Worm (Caenorhabditis elegans) whole organism, L1 larva: Measurements from ENCODE around the gene ZK616.3.

Source experiments
- C34B4.2 ChIP-seq: sonication (generic microtip); optimal IDR thresholded peaks from 2 replicates; lab custom pipeline; 2017; ENCODE audit warnings: mild to moderate bottlenecking, missing genetic modification characterization, missing compliant biosample characterization
- F16B12.6 ChIP-seq: fragments of 150-350 bp; optimal IDR thresholded peaks from 2 replicates; lab custom pipeline; 2014; ENCODE audit warnings: missing biosample characterization, missing genetic modification characterization
- Y116A8C.19 ChIP-seq: sonication (generic microtip); optimal IDR thresholded peaks from 2 replicates; lab custom pipeline; 2016; ENCODE audit warnings: missing compliant biosample characterization, missing genetic modification characterization, borderline replicate concordance
- aha-1 ChIP-seq: fragments of 150-350 bp; optimal IDR thresholded peaks from 2 replicates; lab custom pipeline; 2014; ENCODE audit warnings: missing biosample characterization, missing genetic modification characterization
- ceh-82 ChIP-seq, 3 experiments: fragments of 150-350 bp in 1 of 3; sonication (generic microtip) in 2 of 3; optimal IDR thresholded peaks; 2 replicates each; lab custom pipeline; 2014 to 2017; ENCODE audit warnings: missing biosample characterization in 3 of 3, missing genetic modification characterization in 3 of 3
- ceh-90 ChIP-seq: sonication (generic microtip); optimal IDR thresholded peaks from 2 replicates; lab custom pipeline; 2016; ENCODE audit warnings: missing genetic modification characterization, missing compliant biosample characterization
- ces-1 ChIP-seq: fragments of 150-350 bp; optimal IDR thresholded peaks from 2 replicates; lab custom pipeline; 2014; ENCODE audit warnings: missing biosample characterization, missing genetic modification reagents, missing genetic modification characterization
- dpl-1 ChIP-seq, 3 experiments: fragments of 150-350 bp in 2 of 3; sonication (generic microtip) in 1 of 3; optimal IDR thresholded peaks; 2 replicates each; lab custom pipeline; 2014 to 2017; ENCODE audit warnings: missing biosample characterization in 3 of 3, missing genetic modification characterization in 3 of 3, missing genetic modification reagents in 3 of 3
- efl-1 ChIP-seq, 4 experiments: fragments of 150-350 bp; optimal IDR thresholded peaks in 3 of 4; peaks in 1 of 4; 1 replicate in 1 of 4; 2 replicates in 3 of 4; lab custom pipeline; 2014; ENCODE audit warnings: missing biosample characterization in 2 of 4, missing genetic modification characterization in 2 of 4, missing genetic modification reagents in 2 of 4
- egl-27 ChIP-seq, 2 experiments: fragments of 150-350 bp in 1 of 2; sonication (generic microtip); optimal IDR thresholded peaks; 3 replicates each; lab custom pipeline; 2017 to 2018; ENCODE audit warnings: missing biosample characterization in 2 of 2, missing genetic modification characterization in 2 of 2, missing genetic modification reagents in 2 of 2
- fkh-4 ChIP-seq: sonication (generic microtip); optimal IDR thresholded peaks from 2 replicates; lab custom pipeline; 2016; ENCODE audit warnings: missing compliant biosample characterization, missing genetic modification characterization, borderline replicate concordance
- fkh-8 ChIP-seq: sonication (generic microtip); optimal IDR thresholded peaks from 2 replicates; lab custom pipeline; 2016; ENCODE audit warnings: mild to moderate bottlenecking, missing genetic modification characterization, missing compliant biosample characterization
- hlh-17 ChIP-seq: fragments of 200-800 bp; sonication (Bioruptor generic); optimal IDR thresholded peaks from 2 replicates; lab custom pipeline; 2018; ENCODE audit warnings: missing genetic modification characterization, mild to moderate bottlenecking, missing compliant biosample characterization, moderate library complexity, borderline replicate concordance
- hlh-4 ChIP-seq: sonication (generic microtip); optimal IDR thresholded peaks from 2 replicates; lab custom pipeline; 2016; ENCODE audit warnings: mild to moderate bottlenecking, missing genetic modification characterization, missing compliant biosample characterization
- hpl-2 ChIP-seq: fragments of 150-350 bp; optimal IDR thresholded peaks from 2 replicates; lab custom pipeline; 2014; ENCODE audit warnings: missing biosample characterization, missing genetic modification reagents, missing genetic modification characterization
- isw-1 ChIP-seq: fragments of 200-800 bp; sonication (Bioruptor generic); IDR thresholded peaks from 2 replicates; pipeline ENCODE4 v1.3.6; 2022; ENCODE audit warnings: missing genetic modification characterization, missing compliant biosample characterization
- jun-1 ChIP-seq: fragments of 150-350 bp; optimal IDR thresholded peaks from 2 replicates; lab custom pipeline; 2014; ENCODE audit warnings: missing biosample characterization, missing genetic modification reagents, missing genetic modification characterization
- lin-13 ChIP-seq: fragments of 150-350 bp; optimal IDR thresholded peaks from 2 replicates; lab custom pipeline; 2014; ENCODE audit warnings: missing biosample characterization, missing genetic modification reagents, missing genetic modification characterization
- lin-15B ChIP-seq: fragments of 150-350 bp; sonication (generic microtip); optimal IDR thresholded peaks from 3 replicates; lab custom pipeline; 2014; ENCODE audit warnings: missing biosample characterization, missing genetic modification characterization
- lin-35 ChIP-seq, 2 experiments: fragments of 150-350 bp; optimal IDR thresholded peaks; 2 replicates each; lab custom pipeline; 2014; ENCODE audit warnings: missing biosample characterization in 2 of 2, missing genetic modification characterization in 2 of 2, missing genetic modification reagents in 2 of 2
- lir-3 ChIP-seq: sonication (generic microtip); optimal IDR thresholded peaks from 2 replicates; lab custom pipeline; 2016; ENCODE audit warnings: mild to moderate bottlenecking, missing genetic modification characterization, moderate library complexity, missing compliant biosample characterization; ENCODE audit not compliant: poor library complexity
- lsy-2 ChIP-seq, 2 experiments: fragments of 150-350 bp; optimal IDR thresholded peaks; 2 replicates each; lab custom pipeline; 2014; ENCODE audit warnings: missing biosample characterization in 2 of 2, missing genetic modification characterization in 2 of 2
- mdl-1 ChIP-seq, 2 experiments: fragments of 150-350 bp; optimal IDR thresholded peaks; 2 replicates each; lab custom pipeline; 2014 to 2017; ENCODE audit warnings: missing biosample characterization in 2 of 2, missing genetic modification characterization in 2 of 2, inconsistent platforms in 1 of 2
- mef-2 ChIP-seq: fragments of 150-350 bp; optimal IDR thresholded peaks from 2 replicates; lab custom pipeline; 2014; ENCODE audit warnings: missing biosample characterization, missing genetic modification characterization
- mep-1 ChIP-seq: fragments of 150-350 bp; optimal IDR thresholded peaks from 2 replicates; lab custom pipeline; 2014; ENCODE audit warnings: missing biosample characterization, missing genetic modification characterization
- nhr-11 ChIP-seq: fragments of 150-350 bp; optimal IDR thresholded peaks from 2 replicates; lab custom pipeline; 2014; ENCODE audit warnings: missing biosample characterization, missing genetic modification characterization
- nhr-19 ChIP-seq: fragments of 200-800 bp; sonication (Bioruptor generic); conservative IDR thresholded peaks from 2 replicates; pipeline ENCODE4 v1.3.6; 2022; ENCODE audit warnings: missing genetic modification characterization, missing compliant biosample characterization
- nhr-20 ChIP-seq: sonication (generic microtip); optimal IDR thresholded peaks from 2 replicates; lab custom pipeline; 2016; ENCODE audit warnings: mild to moderate bottlenecking, missing genetic modification characterization, missing compliant biosample characterization
- nhr-28 ChIP-seq: fragments of 150-350 bp; optimal IDR thresholded peaks from 2 replicates; lab custom pipeline; 2014; ENCODE audit warnings: missing biosample characterization, missing genetic modification characterization
- nhr-47 ChIP-seq: sonication (generic microtip); optimal IDR thresholded peaks from 2 replicates; lab custom pipeline; 2016; ENCODE audit warnings: mild to moderate bottlenecking, missing genetic modification characterization, moderate library complexity, missing compliant biosample characterization
- nhr-71 ChIP-seq: sonication (generic microtip); optimal IDR thresholded peaks from 2 replicates; lab custom pipeline; 2016; ENCODE audit warnings: mild to moderate bottlenecking, missing genetic modification characterization, moderate library complexity, missing compliant biosample characterization
- nhr-76 ChIP-seq: sonication (generic microtip); optimal IDR thresholded peaks from 2 replicates; lab custom pipeline; 2017; ENCODE audit warnings: missing biosample characterization, missing genetic modification characterization
- nhr-84 ChIP-seq: sonication (generic microtip); optimal IDR thresholded peaks from 2 replicates; lab custom pipeline; 2017; ENCODE audit warnings: missing biosample characterization, missing genetic modification characterization
- nhr-85 ChIP-seq: sonication (generic microtip); peaks from one replicate; lab custom pipeline; 2016; ENCODE audit warnings: missing genetic modification characterization, inconsistent platforms, missing compliant biosample characterization
- nhr-90 ChIP-seq: sonication (generic microtip); optimal IDR thresholded peaks from 2 replicates; lab custom pipeline; 2016; ENCODE audit warnings: mild to moderate bottlenecking, missing genetic modification characterization, missing compliant biosample characterization; ENCODE audit not compliant: poor library complexity
- pqm-1 ChIP-seq: sonication (generic microtip); optimal IDR thresholded peaks from 3 replicates; lab custom pipeline; 2017; ENCODE audit warnings: missing biosample characterization, missing genetic modification characterization
- rnt-1 ChIP-seq: sonication (generic microtip); optimal IDR thresholded peaks from 2 replicates; lab custom pipeline; 2016; ENCODE audit warnings: mild to moderate bottlenecking, missing genetic modification characterization, moderate library complexity, missing compliant biosample characterization
- skn-1 ChIP-seq: fragments of 150-350 bp; optimal IDR thresholded peaks from 2 replicates; lab custom pipeline; 2014; ENCODE audit warnings: missing biosample characterization, missing genetic modification characterization
- snu-23 ChIP-seq: sonication (generic microtip); optimal IDR thresholded peaks from 2 replicates; lab custom pipeline; 2016; ENCODE audit warnings: missing genetic modification characterization, missing compliant biosample characterization
- sox-4 ChIP-seq: sonication (generic microtip); optimal IDR thresholded peaks from 2 replicates; lab custom pipeline; 2016; ENCODE audit warnings: missing genetic modification characterization, missing compliant biosample characterization
- sptf-1 ChIP-seq: fragments of 150-350 bp; optimal IDR thresholded peaks from 2 replicates; lab custom pipeline; 2014; ENCODE audit warnings: missing biosample characterization, missing genetic modification characterization
- sup-37 ChIP-seq: fragments of 200-800 bp; sonication (Bioruptor generic); optimal IDR thresholded peaks from 2 replicates; lab custom pipeline; 2018; ENCODE audit warnings: mild to moderate bottlenecking, missing genetic modification characterization, missing compliant biosample characterization
- swsn-7 ChIP-seq: sonication (generic microtip); optimal IDR thresholded peaks from 2 replicates; lab custom pipeline; 2016; ENCODE audit warnings: missing genetic modification characterization, missing compliant biosample characterization
- tbx-2 ChIP-seq: sonication (generic microtip); optimal IDR thresholded peaks from 2 replicates; lab custom pipeline; 2016; ENCODE audit warnings: missing genetic modification characterization, missing compliant biosample characterization
- unc-30 ChIP-seq: sonication (generic microtip); optimal IDR thresholded peaks from 2 replicates; lab custom pipeline; 2017; ENCODE audit warnings: missing biosample characterization, missing genetic modification characterization
- xbp-1 ChIP-seq: sonication (generic microtip); optimal IDR thresholded peaks from 2 replicates; lab custom pipeline; 2016; ENCODE audit warnings: missing genetic modification characterization, missing compliant biosample characterization
- ztf-4 ChIP-seq: fragments of 150-350 bp; optimal IDR thresholded peaks from 2 replicates; lab custom pipeline; 2014; ENCODE audit warnings: missing biosample characterization, missing genetic modification characterization

Gene ZK616.3

DNA sequence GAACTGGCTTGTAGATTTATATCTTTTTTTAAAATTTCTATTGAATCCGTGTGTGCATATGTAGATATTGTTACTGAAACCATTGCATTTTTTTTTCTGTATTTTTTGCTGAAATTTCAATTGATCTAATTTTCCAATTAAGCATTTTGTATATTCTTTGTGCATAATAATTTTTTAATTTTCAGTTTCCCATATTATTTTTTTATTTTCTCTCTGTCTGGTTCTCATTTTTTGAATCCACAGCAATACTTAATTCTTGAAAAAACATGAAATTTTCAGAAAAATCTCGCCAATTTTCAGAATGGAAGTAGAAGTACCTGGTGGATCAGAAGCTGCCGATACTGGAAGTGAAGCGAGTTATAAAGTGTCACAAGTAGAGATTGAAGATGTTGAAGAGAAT, 30.3 kb upstream of the ZK616.3 start, which contains the start of gene sand-1:
Gene sand-1, plus strand, starts transcription at position 301 of the 400 bp plus-strand sequence.
- no peak for TF ChIP-seq hlh-4 (tag; lab: Kevin White, UChicago)
- no peak for TF ChIP-seq tbx-2 (tag; lab: Kevin White, UChicago)
- TF ChIP-seq nhr-90 (tag; lab: Kevin White, UChicago) = no peak
- TF ChIP-seq fkh-8 (tag; lab: Kevin White, UChicago) = no peak
- no peak for TF ChIP-seq ces-1 (GFP tag; lab: Kevin White, UChicago)
- TF ChIP-seq fkh-4 (tag; lab: Kevin White, UChicago) = no peak

DNA sequence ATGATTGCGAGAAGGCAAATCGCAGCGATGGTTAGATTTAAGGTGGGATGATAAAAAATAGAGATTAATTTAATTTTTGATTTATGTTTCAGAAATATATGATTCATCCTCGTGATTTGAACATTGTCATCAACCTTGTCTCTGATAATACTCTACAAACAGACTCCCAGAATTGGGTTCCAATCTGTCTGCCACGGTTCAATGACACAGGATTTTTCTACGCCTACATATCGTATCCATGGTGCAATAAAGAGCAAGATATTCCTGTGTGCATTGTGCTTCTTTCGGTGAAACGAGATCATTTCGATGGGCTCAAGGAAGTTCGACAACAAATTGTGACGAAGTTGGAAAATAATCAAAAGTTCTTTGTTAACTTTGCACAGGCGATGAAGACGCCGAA, 29.0 kb upstream of the ZK616.3 start:
- TF ChIP-seq C34B4.2 (tag; lab: Kevin White, UChicago) (no peak), efl-1 (optimal IDR thresholded peaks at IDR 0.05; lab: Kevin White, UChicago) (no peak), efl-1 (GFP tag; optimal IDR thresholded peaks at IDR 0.05 in 1 of 2; lab: Kevin White, UChicago) (peak in 1 of 2 experiments; percentile 92)

DNA sequence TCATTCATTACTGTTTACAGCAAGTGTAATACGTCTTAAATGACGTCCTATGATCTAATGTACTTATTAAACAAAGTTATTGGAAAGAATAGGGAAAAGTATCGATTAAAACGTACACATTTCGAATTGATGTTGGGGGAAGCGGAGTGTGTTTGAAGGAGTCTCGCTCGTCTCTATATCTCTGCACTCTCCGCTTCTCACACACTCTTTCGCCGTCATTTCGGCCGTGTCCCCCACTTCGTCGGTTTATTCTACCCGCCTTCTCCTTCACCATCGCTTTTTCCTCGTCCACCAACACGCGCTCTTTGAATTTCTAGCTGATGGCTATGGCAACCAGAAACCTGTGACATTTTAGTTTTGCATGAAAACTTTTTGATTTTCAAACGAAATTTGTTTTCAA, 28.0 kb upstream of the ZK616.3 start:
- peak; percentile 37 to 43 for TF ChIP-seq lin-35 (GFP tag; optimal IDR thresholded peaks at IDR 0.05; lab: Kevin White, UChicago)
- peak; percentile 2; the same call in 1 of the 2 replicates for TF ChIP-seq isw-1
- peak; percentile 40 for TF ChIP-seq nhr-71 (tag; lab: Kevin White, UChicago)
- no peak for TF ChIP-seq ces-1 (GFP tag; lab: Kevin White, UChicago)
- TF ChIP-seq mef-2 = no peak
- TF ChIP-seq nhr-47 (tag; lab: Kevin White, UChicago) = peak; percentile 8
- peak; percentile 52 for TF ChIP-seq snu-23 (GFP tag; lab: Kevin White, UChicago)
- TF ChIP-seq tbx-2 (tag; lab: Kevin White, UChicago) = peak; percentile 9
- TF ChIP-seq nhr-85 = peak; percentile 58
- peak; percentile 15; the same call in 1 of the 2 replicates for TF ChIP-seq nhr-19 (GFP tag; lab: Robert Waterston, UW)
- no peak for TF ChIP-seq mdl-1 (tag; optimal IDR thresholded peaks at IDR 0.05; lab: Kevin White, UChicago)
- TF ChIP-seq sptf-1 (tag; lab: Kevin White, UChicago) = no peak
- TF ChIP-seq mep-1 (tag; lab: Kevin White, UChicago) = no peak
- TF ChIP-seq sup-37 = no peak
- TF ChIP-seq ztf-4 = peak; percentile 13
- no peak for TF ChIP-seq lin-13
- peak; percentile 26 for TF ChIP-seq lir-3
- TF ChIP-seq jun-1 (tag; lab: Kevin White, UChicago) = no peak
- no peak for TF ChIP-seq Y116A8C.19
- TF ChIP-seq nhr-84 (tag; lab: Kevin White, UChicago) = no peak
- peak; percentile 27 for TF ChIP-seq nhr-20
- TF ChIP-seq sox-4 (tag; lab: Kevin White, UChicago) = no peak
- TF ChIP-seq F16B12.6 = peak; percentile 34
- peak; percentile 43 for TF ChIP-seq fkh-8 (tag; lab: Kevin White, UChicago)
- no peak for TF ChIP-seq egl-27 (tag; optimal IDR thresholded peaks at IDR 0.05; lab: Kevin White, UChicago)
- no peak for TF ChIP-seq nhr-28
- TF ChIP-seq rnt-1 (tag; lab: Kevin White, UChicago) = peak; percentile 42
- TF ChIP-seq lin-15B (tag; lab: Kevin White, UChicago) = peak; percentile 8
- TF ChIP-seq hpl-2 (GFP tag; lab: Kevin White, UChicago) = no peak
- peak; percentile 38 to 45 for TF ChIP-seq lsy-2 (tag; optimal IDR thresholded peaks at IDR 0.05; lab: Kevin White, UChicago)
- TF ChIP-seq efl-1 (optimal IDR thresholded peaks at IDR 0.05; lab: Kevin White, UChicago) = peak; percentile 37 to 47
- peak in 1 of 2 experiments; percentile 46 for TF ChIP-seq efl-1 (GFP tag; optimal IDR thresholded peaks at IDR 0.05 in 1 of 2; lab: Kevin White, UChicago)
- no peak for TF ChIP-seq hlh-17 (GFP tag; lab: Kevin White, UChicago)
- peak; percentile 25 for TF ChIP-seq xbp-1 (tag; lab: Kevin White, UChicago)
- no peak for TF ChIP-seq unc-30 (tag; lab: Kevin White, UChicago)
- no peak for TF ChIP-seq ceh-90 (tag; lab: Kevin White, UChicago)
- peak; percentile 55 for TF ChIP-seq swsn-7 (tag; lab: Kevin White, UChicago)
- TF ChIP-seq nhr-76 (tag; lab: Kevin White, UChicago) = no peak
- TF ChIP-seq dpl-1 (GFP tag; optimal IDR thresholded peaks at IDR 0.05; lab: Kevin White, UChicago) = peak in 2 of 3 experiments; percentile 7 to 11
- peak; percentile 5 for TF ChIP-seq skn-1 (tag; lab: Kevin White, UChicago)
- TF ChIP-seq ceh-82 (tag; optimal IDR thresholded peaks at IDR 0.05; lab: Kevin White, UChicago) = peak in 1 of 3 experiments; percentile 41
- TF ChIP-seq C34B4.2 (tag; lab: Kevin White, UChicago) = no peak
- no peak for TF ChIP-seq aha-1 (tag; lab: Kevin White, UChicago)
- no peak for TF ChIP-seq pqm-1 (tag; lab: Kevin White, UChicago)
- no peak for TF ChIP-seq nhr-11 (tag; lab: Kevin White, UChicago)
